Worm (Caenorhabditis elegans): Measurements from ENCODE around the gene Y47D3A.21.

DNA sequence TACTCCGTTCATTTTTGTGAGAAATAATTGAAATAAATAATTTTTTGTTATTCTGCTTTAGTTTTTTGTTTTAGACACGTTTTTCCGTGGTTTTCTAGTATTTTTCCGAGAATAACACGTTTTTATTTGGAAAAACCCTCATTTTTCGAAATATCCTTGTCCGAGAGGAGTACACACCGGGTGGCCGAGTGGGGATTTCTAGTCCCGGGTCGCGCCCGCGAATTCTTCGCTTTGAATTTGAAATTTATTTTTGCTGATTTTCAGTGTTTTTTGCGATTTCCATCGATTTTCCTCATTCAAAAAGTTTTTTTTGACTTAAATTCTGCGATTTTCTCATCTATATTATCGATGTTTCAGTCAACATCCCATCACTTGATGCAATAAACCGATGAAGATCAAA lies 11.8 kb upstream of the Y47D3A.21 start, which contains the start of the genes gly-9, mib-1 and smc-3:
- no peak for TF ChIP-seq ama-1 (optimal IDR thresholded peaks at IDR 0.05)
- no peak for TF ChIP-seq dmd-4 (tag; optimal IDR thresholded peaks at IDR 0.05)
- no peak for TF ChIP-seq R02D3.7 (tag; optimal IDR thresholded peaks at IDR 0.05)
- no peak for TF ChIP-seq nhr-237 (tag; optimal IDR thresholded peaks at IDR 0.05)
- no peak for TF ChIP-seq ceh-82 (tag; optimal IDR thresholded peaks at IDR 0.05)
- TF ChIP-seq lsy-2 (tag; optimal IDR thresholded peaks at IDR 0.05): peak; percentile 48 to 75
- no peak for TF ChIP-seq ztf-4 (tag; optimal IDR thresholded peaks at IDR 0.05)
- TF ChIP-seq nhr-23 (tag; optimal IDR thresholded peaks at IDR 0.05): no peak
- peak; percentile 13 for TF ChIP-seq nhr-21 (tag; optimal IDR thresholded peaks at IDR 0.05)
- TF ChIP-seq unc-55 (GFP tag; optimal IDR thresholded peaks at IDR 0.05): peak; percentile 75

Data from whole organism, L2 larva.